Worm (Caenorhabditis elegans) whole organism, young adult: Measurements from ENCODE around the gene lido-8.

ENCODE experiments used
- C17E4.6 ChIP-seq: fragments of 200-800 bp; sonication (Bioruptor generic); IDR thresholded peaks from 2 replicates; pipeline ENCODE4 v1.3.6; 2022; ENCODE audit warnings: missing genetic modification reagents, missing genetic modification characterization, missing compliant biosample characterization
- F22D6.2 ChIP-seq: sonication (generic microtip); optimal IDR thresholded peaks from 2 replicates; lab custom pipeline; 2016; ENCODE audit warnings: mild to moderate bottlenecking, missing genetic modification characterization, missing compliant biosample characterization
- F49E8.2 ChIP-seq: sonication (generic microtip); optimal IDR thresholded peaks from 3 replicates; lab custom pipeline; 2017; ENCODE audit warnings: missing genetic modification characterization, mild to moderate bottlenecking, missing compliant biosample characterization, antibody characterized with exemption, moderate library complexity; ENCODE audit not compliant: insufficient read depth
- attf-3 ChIP-seq: fragments of 200-800 bp; sonication (Bioruptor generic); conservative IDR thresholded peaks from 2 replicates; pipeline ENCODE4 v1.3.6; 2022; ENCODE audit warnings: missing genetic modification reagents, missing genetic modification characterization, missing compliant biosample characterization
- attf-6 ChIP-seq: fragments of 200-800 bp; sonication (Bioruptor generic); IDR thresholded peaks from 2 replicates; pipeline ENCODE4 v1.3.6; 2022; ENCODE audit warnings: missing genetic modification reagents, missing genetic modification characterization, missing compliant biosample characterization
- ceh-58 ChIP-seq: fragments of 200-800 bp; sonication (Bioruptor generic); IDR thresholded peaks from 2 replicates; pipeline ENCODE4 v1.3.6; 2022; ENCODE audit warnings: missing genetic modification characterization, missing compliant biosample characterization
- ets-4 ChIP-seq: fragments of 200-800 bp; sonication (Bioruptor generic); optimal IDR thresholded peaks from 2 replicates; lab custom pipeline; 2018; ENCODE audit warnings: mild to moderate bottlenecking, missing genetic modification characterization, missing compliant biosample characterization
- hlh-26 ChIP-seq: fragments of 200-800 bp; sonication (Bioruptor generic); conservative IDR thresholded peaks from 2 replicates; pipeline ENCODE4 v1.3.6; 2022; ENCODE audit warnings: missing genetic modification reagents, missing genetic modification characterization, missing compliant biosample characterization
- hsf-1 ChIP-seq: fragments of 200-800 bp; sonication (Bioruptor generic); IDR thresholded peaks from 2 replicates; pipeline ENCODE4 v1.3.6; 2022; ENCODE audit warnings: missing genetic modification reagents, missing genetic modification characterization, missing compliant biosample characterization
- nfya-2 ChIP-seq: fragments of 200-800 bp; sonication (Bioruptor generic); IDR thresholded peaks from 2 replicates; pipeline ENCODE4 v1.3.6; 2022; ENCODE audit warnings: missing genetic modification reagents, missing genetic modification characterization, missing compliant biosample characterization
- pha-4 ChIP-seq: fragments of 150-350 bp; sonication (generic microtip); optimal IDR thresholded peaks from 2 replicates; lab custom pipeline; 2014; ENCODE audit warnings: missing biosample characterization, missing genetic modification reagents, missing genetic modification characterization
- snpc-1.1 ChIP-seq: sonication (generic microtip); optimal IDR thresholded peaks from 2 replicates; lab custom pipeline; 2017; ENCODE audit warnings: missing genetic modification characterization, mild to moderate bottlenecking, missing compliant biosample characterization, antibody characterized with exemption, moderate library complexity, missing genotype, missing genetic modification reagents; ENCODE audit not compliant: insufficient read depth
- tbx-9 ChIP-seq: sonication (generic microtip); optimal IDR thresholded peaks from 2 replicates; lab custom pipeline; 2016; ENCODE audit warnings: borderline replicate concordance, missing genetic modification characterization, inconsistent platforms, missing compliant biosample characterization

DNA sequence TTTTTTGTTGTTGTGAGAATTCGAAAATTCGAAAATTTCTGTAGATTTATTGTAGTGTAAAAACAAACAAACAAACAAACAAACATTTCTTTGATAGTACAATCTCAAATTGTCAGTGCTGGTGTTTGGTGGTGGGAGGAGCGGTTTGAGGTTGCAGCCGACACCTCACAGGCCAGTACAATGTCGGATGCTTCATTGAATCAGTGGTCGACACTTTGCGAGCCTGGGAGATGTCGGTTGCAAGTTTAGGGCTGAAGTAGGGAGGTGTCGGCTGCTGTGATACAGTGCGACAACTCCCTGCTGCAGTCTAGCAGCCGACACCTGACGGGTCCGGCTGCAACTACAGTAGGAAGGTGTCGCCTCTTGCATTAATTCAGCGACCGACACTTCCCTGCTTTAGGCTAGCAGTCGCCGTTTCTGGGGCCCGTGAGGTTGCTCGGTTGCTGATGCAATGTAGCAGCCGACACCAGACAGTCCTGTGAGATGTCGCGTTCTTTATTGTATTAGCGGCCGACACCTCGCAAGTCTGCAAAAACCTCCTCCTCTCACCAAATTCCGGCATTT, 10.8 kb upstream of the lido-8 start:
- TF ChIP-seq pha-4 = no peak
- TF ChIP-seq F49E8.2 = no peak
- no peak for TF ChIP-seq nfya-2 (GFP tag; lab: Robert Waterston, UW)
- no peak for TF ChIP-seq ets-4 (GFP tag; lab: Kevin White, UChicago)
- TF ChIP-seq ceh-58 (GFP tag; lab: Robert Waterston, UW) = no peak
- TF ChIP-seq tbx-9 (tag; lab: Kevin White, UChicago) = no peak
- no peak for TF ChIP-seq attf-3 (GFP tag; lab: Robert Waterston, UW)
- TF ChIP-seq C17E4.6 (GFP tag; lab: Robert Waterston, UW) = no peak
- TF ChIP-seq hlh-26 (GFP tag; lab: Robert Waterston, UW) = no peak
- no peak for TF ChIP-seq snpc-1.1 (tag; lab: Kevin White, UChicago)
- no peak for TF ChIP-seq hsf-1
- TF ChIP-seq attf-6 (GFP tag; lab: Robert Waterston, UW) = no peak
- no peak for TF ChIP-seq F22D6.2 (tag; lab: Kevin White, UChicago)
